Fruit fly (Drosophila melanogaster): ENCODE measurements around the gene ppk22.
A peak's percentile ranks its signal among the peaks of the same experiment; 100 is the strongest.

The ppk22 gene

dm6 chr3R:24876843-24877457 lies 17.3 kb upstream of the ppk22 start, which contains the start of the genes CG11089 and CG31381:
Gene CG11089 (plus strand): TSS chr3R:24877045.
Gene CG31381 (plus strand): TSS chr3R:24877045.
- peak; percentile 80 for TF ChIP-seq Mnt (GFP tag; optimal IDR thresholded peaks at IDR 0.05)
- no peak for TF ChIP-seq ovo (GFP tag; optimal IDR thresholded peaks at IDR 0.05)
- peak; percentile 46 for TF ChIP-seq tj (GFP tag; optimal IDR thresholded peaks at IDR 0.05)
- no peak for TF ChIP-seq CG5204 (GFP tag; optimal IDR thresholded peaks at IDR 0.05)
- TF ChIP-seq CG14711 (tag; optimal IDR thresholded peaks at IDR 0.05), result no peak

- TF ChIP-seq bab1 (GFP tag; optimal IDR thresholded peaks at IDR 0.05), result peak; percentile 80
- peak; percentile 87 for TF ChIP-seq CG7045 (GFP tag; optimal IDR thresholded peaks at IDR 0.05)
- TF ChIP-seq Mnt (GFP tag; optimal IDR thresholded peaks at IDR 0.05), result no peak
- TF ChIP-seq CG12768 (GFP tag; optimal IDR thresholded peaks at IDR 0.05), result peak; percentile 85
- TF ChIP-seq Crg-1 (GFP tag; optimal IDR thresholded peaks at IDR 0.05), result peak; percentile 79
- TF ChIP-seq CG14711 (tag; optimal IDR thresholded peaks at IDR 0.05), result peak; percentile 70
- no peak for TF ChIP-seq cnc (optimal IDR thresholded peaks at IDR 0.05)
- TF ChIP-seq cic (GFP tag; optimal IDR thresholded peaks at IDR 0.05), result peak; percentile 50
- peak; percentile 67 for TF ChIP-seq pad (GFP tag; optimal IDR thresholded peaks at IDR 0.05)
- peak; percentile 83 for TF ChIP-seq CG7101 (tag; optimal IDR thresholded peaks at IDR 0.05)
- peak; percentile 50 for TF ChIP-seq Hr96 (GFP tag; optimal IDR thresholded peaks at IDR 0.05)
- TF ChIP-seq kay (GFP tag; ENCODE audit: borderline replicate concordance), result no peak
- peak; percentile 81 for TF ChIP-seq CG11617 (GFP tag; optimal IDR thresholded peaks at IDR 0.05)
- peak; percentile 72 for TF ChIP-seq CG5204 (GFP tag; optimal IDR thresholded peaks at IDR 0.05)
- TF ChIP-seq Clk (GFP tag; optimal IDR thresholded peaks at IDR 0.05), result peak; percentile 82
- peak; percentile 82 for TF ChIP-seq CG33017 (tag; optimal IDR thresholded peaks at IDR 0.05)
- TF ChIP-seq toe (GFP tag; optimal IDR thresholded peaks at IDR 0.05), result peak; percentile 84
- peak; percentile 34 for TF ChIP-seq tj (GFP tag; optimal IDR thresholded peaks at IDR 0.05)
- TF ChIP-seq CG1620 (GFP tag; optimal IDR thresholded peaks at IDR 0.05), result peak; percentile 80
- peak; percentile 84 for TF ChIP-seq ovo (GFP tag; optimal IDR thresholded peaks at IDR 0.05)
Observed at dm6 chr3R:24875939-24876842, 16.6 kb upstream of the ppk22 start, which contains the start of gene CG3744. Gene CG3744 (minus strand): TSS chr3R:24876654.

dm6 chr3R:24870389-24871048 lies 10.9 kb upstream of the ppk22 start, which contains the start of gene CycB3:
Gene CycB3 (minus strand): TSS chr3R:24870816.
- TF ChIP-seq toe (GFP tag; optimal IDR thresholded peaks at IDR 0.05) (no peak), Crg-1 (GFP tag; optimal IDR thresholded peaks at IDR 0.05) (no peak), cic (GFP tag; optimal IDR thresholded peaks at IDR 0.05) (no peak), Hr96 (GFP tag; optimal IDR thresholded peaks at IDR 0.05) (no peak), pad (GFP tag; optimal IDR thresholded peaks at IDR 0.05) (peak; percentile 32), Mnt (GFP tag; optimal IDR thresholded peaks at IDR 0.05) (no peak), Clk (GFP tag; optimal IDR thresholded peaks at IDR 0.05) (no peak), CG14711 (tag; optimal IDR thresholded peaks at IDR 0.05) (no peak), tj (GFP tag; optimal IDR thresholded peaks at IDR 0.05) (no peak), CG5204 (GFP tag; optimal IDR thresholded peaks at IDR 0.05) (no peak), CG11617 (GFP tag; optimal IDR thresholded peaks at IDR 0.05) (no peak), ovo (GFP tag; optimal IDR thresholded peaks at IDR 0.05) (peak; percentile 57), cnc (optimal IDR thresholded peaks at IDR 0.05) (no peak), CG12768 (GFP tag; optimal IDR thresholded peaks at IDR 0.05) (no peak), kay (GFP tag; ENCODE audit: borderline replicate concordance) (no peak), CG33017 (tag; optimal IDR thresholded peaks at IDR 0.05) (no peak), CG7101 (tag; optimal IDR thresholded peaks at IDR 0.05) (peak; percentile 13), CG1620 (GFP tag; optimal IDR thresholded peaks at IDR 0.05) (no peak), bab1 (GFP tag; optimal IDR thresholded peaks at IDR 0.05) (peak; percentile 57), CG7045 (GFP tag; optimal IDR thresholded peaks at IDR 0.05) (no peak)

dm6 chr3R:24867956-24868355 lies 8.4 kb upstream of the ppk22 start:
- TF ChIP-seq cic (GFP tag; optimal IDR thresholded peaks at IDR 0.05) (no peak), cnc (optimal IDR thresholded peaks at IDR 0.05) (no peak), toe (GFP tag; optimal IDR thresholded peaks at IDR 0.05) (no peak), kay (GFP tag; ENCODE audit: borderline replicate concordance) (no peak), CG5204 (GFP tag; optimal IDR thresholded peaks at IDR 0.05) (no peak), Mnt (GFP tag; optimal IDR thresholded peaks at IDR 0.05) (no peak), Crg-1 (GFP tag; optimal IDR thresholded peaks at IDR 0.05) (no peak), CG1620 (GFP tag; optimal IDR thresholded peaks at IDR 0.05) (no peak), ovo (GFP tag; optimal IDR thresholded peaks at IDR 0.05) (no peak), tj (GFP tag; optimal IDR thresholded peaks at IDR 0.05) (no peak), CG7045 (GFP tag; optimal IDR thresholded peaks at IDR 0.05) (no peak), CG11617 (GFP tag; optimal IDR thresholded peaks at IDR 0.05) (no peak), bab1 (GFP tag; optimal IDR thresholded peaks at IDR 0.05) (no peak), CG12768 (GFP tag; optimal IDR thresholded peaks at IDR 0.05) (no peak), CG7101 (tag; optimal IDR thresholded peaks at IDR 0.05) (no peak), Hr96 (GFP tag; optimal IDR thresholded peaks at IDR 0.05) (no peak), CG33017 (tag; optimal IDR thresholded peaks at IDR 0.05) (no peak), Clk (GFP tag; optimal IDR thresholded peaks at IDR 0.05) (no peak), pad (GFP tag; optimal IDR thresholded peaks at IDR 0.05) (no peak)

dm6 chr3R:24866976-24867375 lies 7.4 kb upstream of the ppk22 start:
- TF ChIP-seq Hr96 (GFP tag; optimal IDR thresholded peaks at IDR 0.05), result no peak
- no peak for TF ChIP-seq pad (GFP tag; optimal IDR thresholded peaks at IDR 0.05)
- no peak for TF ChIP-seq CG7045 (GFP tag; optimal IDR thresholded peaks at IDR 0.05)
- TF ChIP-seq CG5204 (GFP tag; optimal IDR thresholded peaks at IDR 0.05), result no peak
- no peak for TF ChIP-seq Clk (GFP tag; optimal IDR thresholded peaks at IDR 0.05)
- TF ChIP-seq tj (GFP tag; optimal IDR thresholded peaks at IDR 0.05), result no peak
- TF ChIP-seq Crg-1 (GFP tag; optimal IDR thresholded peaks at IDR 0.05), result no peak
- no peak for TF ChIP-seq toe (GFP tag; optimal IDR thresholded peaks at IDR 0.05)
- no peak for TF ChIP-seq Mnt (GFP tag; optimal IDR thresholded peaks at IDR 0.05)
- TF ChIP-seq kay (GFP tag; ENCODE audit: borderline replicate concordance), result no peak
- TF ChIP-seq cic (GFP tag; optimal IDR thresholded peaks at IDR 0.05), result no peak
- TF ChIP-seq CG7101 (tag; optimal IDR thresholded peaks at IDR 0.05), result no peak

All from whole organism, adult.